Fruit fly (Drosophila melanogaster): ENCODE results near the gene Had1.
A peak's percentile ranks its signal among the peaks of the same experiment; 100 is the strongest.

Had1 gene

DNA sequence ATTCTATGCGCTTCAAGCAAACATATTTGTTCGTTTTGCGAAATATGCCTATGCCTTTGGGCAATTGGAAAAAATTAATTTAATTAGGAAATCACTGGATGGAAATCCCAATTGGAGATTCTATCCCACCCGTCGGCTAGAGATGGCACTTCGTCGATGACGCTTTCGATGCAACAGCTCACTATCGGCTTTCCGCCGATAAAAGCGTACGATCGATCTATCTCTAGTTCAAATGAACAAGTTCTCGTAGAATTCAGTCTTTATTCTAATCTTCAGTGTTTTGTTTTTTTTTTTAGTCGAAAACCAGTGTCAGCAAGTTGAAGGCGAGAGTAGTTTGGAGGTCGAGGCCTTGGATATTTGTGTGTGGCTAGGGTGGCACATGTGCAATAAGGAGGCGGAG lies 14.6 kb upstream of the Had1 start, which contains the start of the genes CG9917 and CG32579 (continued):
- TF ChIP-seq CG17186 (GFP tag; optimal IDR thresholded peaks at IDR 0.05): peak; percentile 20
- peak; percentile 67 for TF ChIP-seq pzg (GFP tag; optimal IDR thresholded peaks at IDR 0.05)
- no peak for TF ChIP-seq en (GFP tag; optimal IDR thresholded peaks at IDR 0.05)
- no peak for TF ChIP-seq CG10209 (GFP tag; optimal IDR thresholded peaks at IDR 0.05)
- peak; percentile 93 for TF ChIP-seq Sry-δ (GFP tag; optimal IDR thresholded peaks at IDR 0.05)
- no peak for TF ChIP-seq nau (GFP tag; optimal IDR thresholded peaks at IDR 0.05)
- peak; percentile 34 for TF ChIP-seq MESR4 (GFP tag; optimal IDR thresholded peaks at IDR 0.05)
- TF ChIP-seq MTF-1 (GFP tag; optimal IDR thresholded peaks at IDR 0.05; ENCODE audit: borderline replicate concordance): no peak
- no peak for TF ChIP-seq Gug (GFP tag; IDR thresholded peaks at IDR 0.05)
- TF ChIP-seq CG12769 (tag; optimal IDR thresholded peaks at IDR 0.05): peak; percentile 45
- no peak for TF ChIP-seq crp (GFP tag; optimal IDR thresholded peaks at IDR 0.05)
- TF ChIP-seq CG18476 (GFP tag; optimal IDR thresholded peaks at IDR 0.05): no peak
- TF ChIP-seq CG15514 (GFP tag; optimal IDR thresholded peaks at IDR 0.05): peak; percentile 99
- no peak for TF ChIP-seq Dad (GFP tag; optimal IDR thresholded peaks at IDR 0.05)
- TF ChIP-seq wor (GFP tag; IDR thresholded peaks at IDR 0.05): no peak
- TF ChIP-seq ara (GFP tag; IDR thresholded peaks at IDR 0.05): no peak
- TF ChIP-seq CG6272 (GFP tag; IDR thresholded peaks at IDR 0.05): no peak
- TF ChIP-seq Med (GFP tag): peak; percentile 28
- no peak for TF ChIP-seq PHDP (tag; optimal IDR thresholded peaks at IDR 0.05)
- TF ChIP-seq Rfx (GFP tag; IDR thresholded peaks at IDR 0.05): peak; percentile 38; the same call in 1 of the 2 replicates
- peak; percentile 56 for TF ChIP-seq CG12659 (GFP tag; optimal IDR thresholded peaks at IDR 0.05)
- peak; percentile 60; the same call in 1 of the 2 replicates for TF ChIP-seq tna (GFP tag; IDR thresholded peaks at IDR 0.05; ENCODE audit: partially characterized antibody)
- peak; percentile 34; the same call in 1 of the 2 replicates for TF ChIP-seq NFAT (GFP tag; IDR thresholded peaks at IDR 0.05)
- TF ChIP-seq sisA (GFP tag; IDR thresholded peaks at IDR 0.05): no peak
- TF ChIP-seq CG10565 (GFP tag; optimal IDR thresholded peaks at IDR 0.05): no peak
- TF ChIP-seq CoRest (tag; optimal IDR thresholded peaks at IDR 0.05): peak; percentile 10
- TF ChIP-seq CrebB (tag; optimal IDR thresholded peaks at IDR 0.05): no peak
- TF ChIP-seq CG31224 (GFP tag; IDR thresholded peaks at IDR 0.05): no peak
- TF ChIP-seq Nf-YA (GFP tag; IDR thresholded peaks at IDR 0.05): no peak
- TF ChIP-seq Lim3 (GFP tag; IDR thresholded peaks at IDR 0.05): no peak
- no peak for TF ChIP-seq dm (GFP tag; optimal IDR thresholded peaks at IDR 0.05)
- no peak for TF ChIP-seq ash1 (GFP tag; optimal IDR thresholded peaks at IDR 0.05)
- no peak for TF ChIP-seq Hmr (GFP tag; optimal IDR thresholded peaks at IDR 0.05)
- no peak for TF ChIP-seq mam (GFP tag; optimal IDR thresholded peaks at IDR 0.05)
- TF ChIP-seq HLH4C (GFP tag; IDR thresholded peaks at IDR 0.05; ENCODE audit: partially characterized antibody): peak; percentile 82
- no peak for TF ChIP-seq abd-A (tag; optimal IDR thresholded peaks at IDR 0.05)
- TF ChIP-seq CG13123 (GFP tag; optimal IDR thresholded peaks at IDR 0.05): no peak
- TF ChIP-seq unc-4 (GFP tag; IDR thresholded peaks at IDR 0.05; ENCODE audit: partially characterized antibody): peak; percentile 78
- no peak for TF ChIP-seq gcm (GFP tag; optimal IDR thresholded peaks at IDR 0.05)
- TF ChIP-seq hth (optimal IDR thresholded peaks at IDR 0.05): no peak
- TF ChIP-seq cato (GFP tag; optimal IDR thresholded peaks at IDR 0.05; ENCODE audit: borderline replicate concordance): no peak
- no peak for TF ChIP-seq so (GFP tag; IDR thresholded peaks at IDR 0.05)
- no peak for TF ChIP-seq nmo (GFP tag; optimal IDR thresholded peaks at IDR 0.05)
- peak; percentile 0 for TF ChIP-seq Myb (GFP tag; optimal IDR thresholded peaks at IDR 0.05)
- peak; percentile 97 for TF ChIP-seq Elba2 (GFP tag; optimal IDR thresholded peaks at IDR 0.05)
- TF ChIP-seq Hsf (GFP tag; optimal IDR thresholded peaks at IDR 0.05): no peak
- no peak for TF ChIP-seq CG5953 (GFP tag; IDR thresholded peaks at IDR 0.05)
- peak in 1 of 2 experiments; percentile 6 for TF ChIP-seq Pdp1 (GFP tag; optimal IDR thresholded peaks at IDR 0.05)
- no peak for TF ChIP-seq HLH3B (GFP tag; IDR thresholded peaks at IDR 0.05)
- TF ChIP-seq CG16813 (GFP tag; IDR thresholded peaks at IDR 0.05; ENCODE audit: partially characterized antibody): peak; percentile 80
- peak; percentile 13 for TF ChIP-seq CG34376 (GFP tag; optimal IDR thresholded peaks at IDR 0.05)

All from whole organism, embryonic.